Worm (Caenorhabditis elegans) whole organism, midembryonic: ENCODE measurements around the gene sca-1.

ENCODE experiments used
- T22C8.4 ChIP-seq: fragments of 200-800 bp; sonication (Bioruptor generic); IDR thresholded peaks from 2 replicates; pipeline ENCODE4 v1.3.6; 2022; ENCODE audit warnings: missing genetic modification characterization, missing compliant biosample characterization
- cog-1 ChIP-seq: sonication (generic microtip); optimal IDR thresholded peaks from 2 replicates; lab custom pipeline; 2016; ENCODE audit warnings: missing genetic modification characterization, missing compliant biosample characterization
- flt-1 ChIP-seq: fragments of 200-800 bp; sonication (Bioruptor generic); IDR thresholded peaks from 2 replicates; pipeline ENCODE4 v1.3.6; 2022; ENCODE audit warnings: missing genetic modification characterization, missing compliant biosample characterization
- klf-2 ChIP-seq: fragments of 200-800 bp; sonication (Bioruptor generic); conservative IDR thresholded peaks from 2 replicates; pipeline ENCODE4 v1.3.6; 2022; ENCODE audit warnings: missing genetic modification reagents, missing genetic modification characterization, missing compliant biosample characterization
- med-1 ChIP-seq: sonication (generic microtip); optimal IDR thresholded peaks from 2 replicates; lab custom pipeline; 2017; ENCODE audit warnings: missing genetic modification characterization, mild to moderate bottlenecking, missing compliant biosample characterization, antibody characterized with exemption, missing genetic modification reagents; ENCODE audit not compliant: insufficient read depth
- ref-1 ChIP-seq: fragments of 200-800 bp; sonication (Bioruptor generic); conservative IDR thresholded peaks from 2 replicates; pipeline ENCODE4 v1.3.6; 2022; ENCODE audit warnings: missing genetic modification reagents, missing genetic modification characterization, missing compliant biosample characterization
- tab-1 ChIP-seq: fragments of 200-800 bp; sonication (Bioruptor generic); IDR thresholded peaks from 2 replicates; pipeline ENCODE4 v1.3.6; 2022; ENCODE audit warnings: missing genetic modification characterization, missing compliant biosample characterization
- ztf-23 ChIP-seq: fragments of 200-800 bp; sonication (Bioruptor generic); IDR thresholded peaks from 2 replicates; pipeline ENCODE4 v1.3.6; 2022; ENCODE audit warnings: missing genetic modification reagents, missing genetic modification characterization, missing compliant biosample characterization
- ztf-29 ChIP-seq: fragments of 200-800 bp; sonication (Bioruptor generic); IDR thresholded peaks from 2 replicates; pipeline ENCODE4 v1.3.6; 2022; ENCODE audit warnings: missing genetic modification reagents, missing genetic modification characterization, missing compliant biosample characterization

Gene sca-1

DNA sequence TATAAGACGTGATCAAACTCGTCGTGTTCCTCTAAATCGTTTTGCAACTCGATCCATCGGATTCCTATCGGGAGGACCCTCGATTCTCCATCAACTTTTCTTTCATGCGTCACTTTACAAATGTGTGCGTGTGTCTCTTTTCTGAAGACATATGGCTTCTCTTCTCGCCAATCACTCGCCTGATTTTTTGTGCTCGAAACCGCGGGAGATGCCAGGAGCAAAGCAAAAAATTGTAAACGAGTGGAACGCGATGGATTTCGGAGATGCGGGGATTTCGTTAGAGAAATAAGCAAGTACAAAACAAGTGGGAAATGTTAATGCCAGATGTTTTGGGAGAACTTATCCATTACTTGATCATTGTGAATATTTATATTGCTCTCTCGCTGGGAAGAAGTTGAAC, 7.6 kb upstream of the sca-1 start:
- no peak for TF ChIP-seq cog-1
- TF ChIP-seq flt-1 (GFP tag; lab: Robert Waterston, UW), result no peak
- TF ChIP-seq tab-1, result no peak
- no peak for TF ChIP-seq klf-2 (GFP tag; lab: Robert Waterston, UW)
- TF ChIP-seq ref-1 (GFP tag; lab: Robert Waterston, UW), result no peak

DNA sequence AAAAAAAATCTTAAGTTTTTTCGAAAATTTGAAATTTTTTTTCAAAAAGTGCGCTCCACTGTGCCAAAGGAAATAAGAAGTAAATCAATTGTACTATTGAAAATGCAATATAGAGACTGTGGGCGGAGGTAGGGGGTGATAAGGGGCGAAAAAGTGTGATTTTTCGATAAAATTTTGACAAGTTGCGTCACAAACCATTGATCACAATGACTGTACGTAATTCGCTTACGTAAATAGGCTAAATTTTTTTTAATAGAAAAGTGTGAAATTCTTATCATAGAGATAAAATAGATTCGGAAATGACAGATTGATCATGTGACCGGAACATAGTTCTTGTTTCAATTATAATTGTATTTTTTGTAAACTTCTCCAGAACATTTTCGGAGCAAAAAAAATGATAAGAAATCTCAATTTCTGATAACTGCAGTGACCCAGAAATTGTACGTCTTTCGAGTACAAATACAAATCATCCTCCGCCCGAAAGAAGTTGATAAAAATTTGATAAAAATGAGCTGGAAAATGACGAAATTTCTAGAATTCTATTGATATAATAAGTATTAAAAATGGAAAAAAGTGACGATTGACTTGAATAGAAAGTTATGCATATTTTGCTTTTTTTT, 6.0 kb upstream of the sca-1 start:
- TF ChIP-seq ztf-23 (GFP tag; lab: Robert Waterston, UW) (no peak), cog-1 (no peak), ref-1 (GFP tag; lab: Robert Waterston, UW) (no peak), ztf-29 (GFP tag; lab: Robert Waterston, UW) (no peak), klf-2 (GFP tag; lab: Robert Waterston, UW) (no peak), T22C8.4 (GFP tag; lab: Robert Waterston, UW) (no peak), med-1 (no peak), flt-1 (GFP tag; lab: Robert Waterston, UW) (no peak), tab-1 (no peak)

DNA sequence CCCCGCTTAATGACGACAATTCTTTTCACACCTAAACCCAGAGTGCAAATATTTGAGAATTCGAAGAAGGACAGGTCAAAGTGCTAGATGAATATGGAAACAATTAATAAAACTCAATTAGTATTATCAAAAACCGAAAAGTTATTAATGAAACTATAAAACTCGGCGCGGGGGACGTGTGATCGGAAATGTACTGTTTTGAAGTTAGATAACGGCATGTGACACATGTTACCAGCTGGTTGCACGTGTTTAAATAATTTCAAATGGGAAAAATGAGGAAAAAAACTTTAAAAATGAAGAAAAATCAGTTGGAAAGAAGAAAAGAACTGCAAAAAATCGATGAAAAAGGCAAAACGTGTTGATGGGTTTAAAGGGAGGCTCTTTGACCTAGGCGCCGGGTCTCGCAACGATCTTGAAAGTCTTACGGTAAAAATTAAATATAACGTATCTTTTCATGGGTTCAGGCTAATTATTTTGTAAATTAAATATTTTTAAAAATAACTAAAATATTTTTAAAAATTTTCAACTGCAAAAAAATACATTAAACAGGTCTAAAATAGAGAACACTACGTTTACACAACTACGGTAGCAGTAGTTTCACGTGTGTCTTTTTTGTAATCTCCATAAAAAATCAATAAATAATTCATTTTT, 4.1 kb upstream of the sca-1 start:
- TF ChIP-seq ztf-23 (GFP tag; lab: Robert Waterston, UW) (no peak), tab-1 (no peak), flt-1 (GFP tag; lab: Robert Waterston, UW) (no peak), T22C8.4 (GFP tag; lab: Robert Waterston, UW) (no peak), klf-2 (GFP tag; lab: Robert Waterston, UW) (no peak)

DNA sequence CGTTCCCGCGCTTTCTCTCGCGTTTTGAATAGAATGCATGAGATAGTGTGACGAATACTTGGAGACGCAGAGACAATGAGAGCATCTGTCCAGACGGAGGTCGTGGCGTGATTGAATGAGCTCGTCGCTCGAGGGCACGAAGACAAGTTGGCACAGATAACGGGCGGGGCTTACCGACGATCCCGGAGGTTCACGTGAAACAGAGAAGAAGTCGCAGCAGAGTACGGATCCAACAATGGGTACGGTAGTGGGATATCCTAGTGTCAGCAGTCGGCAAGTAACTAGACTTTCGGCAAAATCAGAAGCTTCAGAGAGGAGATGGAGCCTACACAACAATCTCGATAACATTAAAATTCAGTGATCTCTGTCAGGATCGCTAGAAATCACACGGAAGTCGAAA, 3.1 kb upstream of the sca-1 start:
- no peak for TF ChIP-seq flt-1 (GFP tag; lab: Robert Waterston, UW)
- TF ChIP-seq klf-2 (GFP tag; lab: Robert Waterston, UW), result no peak
- TF ChIP-seq cog-1, result no peak
- no peak for TF ChIP-seq ztf-29 (GFP tag; lab: Robert Waterston, UW)
- TF ChIP-seq ztf-23 (GFP tag; lab: Robert Waterston, UW), result no peak
- no peak for TF ChIP-seq ref-1 (GFP tag; lab: Robert Waterston, UW)
- no peak for TF ChIP-seq tab-1
- TF ChIP-seq med-1, result no peak
- TF ChIP-seq T22C8.4 (GFP tag; lab: Robert Waterston, UW), result no peak

DNA sequence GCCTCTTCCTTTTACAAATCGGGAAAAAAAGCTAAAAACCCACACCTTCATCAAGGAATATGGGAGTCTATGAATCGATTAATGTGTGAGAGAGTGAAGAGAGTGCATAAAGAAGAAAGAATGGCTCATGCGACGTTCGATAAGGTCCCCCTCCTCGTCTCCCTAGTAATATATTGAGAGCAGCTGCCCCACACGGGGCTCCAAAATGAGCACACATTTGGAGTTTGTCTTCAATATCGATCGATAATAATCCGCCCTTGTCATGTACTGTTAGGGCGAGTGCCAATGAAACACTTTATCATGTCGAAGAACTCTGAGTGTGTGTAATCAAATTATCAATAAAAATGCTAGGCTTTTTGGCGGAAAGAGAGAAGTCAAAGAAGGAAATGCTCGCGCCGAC, 2.6 kb upstream of the sca-1 start:
- TF ChIP-seq T22C8.4 (GFP tag; lab: Robert Waterston, UW), result peak; percentile 47; the same call in 1 of the 2 replicates
- TF ChIP-seq ref-1 (GFP tag; lab: Robert Waterston, UW), result no peak

DNA sequence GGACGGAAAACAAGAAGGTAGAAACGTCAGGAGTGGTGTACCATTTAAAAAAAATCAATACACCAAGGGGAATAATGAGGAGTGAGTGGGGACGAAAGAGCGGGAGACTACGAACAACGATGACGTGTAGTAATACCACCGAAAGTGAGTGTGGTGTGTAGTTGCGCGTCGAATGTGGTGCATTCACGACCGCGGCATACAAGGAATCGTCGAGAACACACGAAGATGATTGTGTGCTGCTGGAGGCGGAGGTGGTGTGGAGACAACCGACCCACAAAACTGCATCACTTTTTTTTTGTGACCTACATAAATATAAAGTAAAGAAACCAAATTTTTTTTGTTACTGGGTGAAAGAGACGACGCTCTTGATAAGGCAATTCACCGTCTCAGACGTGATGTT, 1.7 kb upstream of the sca-1 start:
- TF ChIP-seq cog-1 (no peak), tab-1 (no peak), flt-1 (GFP tag; lab: Robert Waterston, UW) (peak; percentile 58; the same call in 1 of the 2 replicates), klf-2 (GFP tag; lab: Robert Waterston, UW) (no peak), ref-1 (GFP tag; lab: Robert Waterston, UW) (no peak), T22C8.4 (GFP tag; lab: Robert Waterston, UW) (peak; percentile 48; the same call in 1 of the 2 replicates), ztf-29 (GFP tag; lab: Robert Waterston, UW) (no peak), ztf-23 (GFP tag; lab: Robert Waterston, UW) (peak; percentile 66; the same call in 1 of the 2 replicates)

DNA sequence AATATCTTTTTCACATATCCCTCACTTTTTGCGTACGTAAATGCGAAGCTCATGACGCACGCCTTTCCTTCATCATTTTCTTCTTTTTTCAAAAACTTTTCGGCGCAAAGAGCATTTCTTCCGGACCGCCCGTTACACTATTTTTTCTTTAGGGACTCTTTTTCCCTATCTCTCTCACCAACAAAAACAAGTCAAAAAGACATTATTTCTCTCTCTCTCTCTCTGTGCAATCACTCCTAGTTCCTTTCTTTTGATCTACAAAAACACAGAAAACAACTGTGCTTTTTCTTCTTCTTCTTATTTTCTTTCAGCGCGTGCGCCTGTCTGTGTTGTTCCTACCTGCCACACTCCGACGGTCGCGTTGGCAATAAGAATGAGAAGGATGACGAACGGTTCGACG, 605 bp downstream of the sca-1 start:
- no peak for TF ChIP-seq med-1
- TF ChIP-seq flt-1 (GFP tag; lab: Robert Waterston, UW), result no peak
- no peak for TF ChIP-seq cog-1
- no peak for TF ChIP-seq tab-1
- no peak for TF ChIP-seq ref-1 (GFP tag; lab: Robert Waterston, UW)
- no peak for TF ChIP-seq ztf-29 (GFP tag; lab: Robert Waterston, UW)
- TF ChIP-seq klf-2 (GFP tag; lab: Robert Waterston, UW), result no peak
- TF ChIP-seq ztf-23 (GFP tag; lab: Robert Waterston, UW), result no peak
- TF ChIP-seq T22C8.4 (GFP tag; lab: Robert Waterston, UW), result no peak

DNA sequence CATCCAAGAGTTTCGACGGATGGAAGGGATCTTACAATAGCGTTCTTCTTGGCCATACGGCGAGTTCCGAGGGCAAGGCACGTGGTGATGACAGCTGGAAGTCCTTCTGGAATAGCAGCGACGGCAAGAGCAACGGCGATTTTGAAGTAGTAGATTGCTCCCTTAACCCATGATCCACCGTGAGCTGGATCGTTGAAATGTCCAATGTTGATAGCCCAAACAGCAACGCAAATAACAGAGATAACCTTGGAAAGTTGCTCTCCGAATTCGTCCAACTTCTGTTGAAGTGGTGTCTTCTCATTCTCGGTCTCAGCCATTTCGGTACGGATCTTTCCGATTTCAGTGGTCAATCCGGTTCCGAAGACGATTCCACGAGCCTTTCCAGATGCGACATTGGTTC, 1.5 kb downstream of the sca-1 start:
- TF ChIP-seq cog-1 (no peak), tab-1 (no peak), ztf-23 (GFP tag; lab: Robert Waterston, UW) (no peak), T22C8.4 (GFP tag; lab: Robert Waterston, UW) (no peak), ztf-29 (GFP tag; lab: Robert Waterston, UW) (no peak), klf-2 (GFP tag; lab: Robert Waterston, UW) (no peak), ref-1 (GFP tag; lab: Robert Waterston, UW) (no peak), flt-1 (GFP tag; lab: Robert Waterston, UW) (no peak), med-1 (no peak)

DNA sequence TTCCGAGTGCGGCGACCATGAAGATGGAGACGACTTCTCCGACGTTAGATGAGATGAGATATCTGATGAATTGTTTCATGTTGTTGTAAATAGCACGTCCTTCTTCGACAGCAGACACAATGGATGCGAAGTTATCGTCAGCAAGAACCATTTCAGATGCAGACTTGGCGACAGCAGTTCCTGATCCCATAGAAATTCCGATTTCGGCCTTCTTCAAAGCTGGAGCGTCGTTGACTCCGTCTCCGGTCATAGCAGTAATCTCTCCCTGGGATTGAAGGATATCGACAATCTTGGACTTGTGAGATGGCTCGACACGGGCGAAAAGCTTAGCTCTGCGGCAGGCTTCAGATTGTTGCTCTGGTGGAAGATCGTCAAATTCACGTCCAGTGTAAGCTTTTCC, 2.8 kb downstream of the sca-1 start:
- no peak for TF ChIP-seq tab-1
- TF ChIP-seq ref-1 (GFP tag; lab: Robert Waterston, UW), result no peak
- TF ChIP-seq klf-2 (GFP tag; lab: Robert Waterston, UW), result no peak
- TF ChIP-seq T22C8.4 (GFP tag; lab: Robert Waterston, UW), result no peak
- no peak for TF ChIP-seq cog-1
- no peak for TF ChIP-seq ztf-29 (GFP tag; lab: Robert Waterston, UW)
- TF ChIP-seq ztf-23 (GFP tag; lab: Robert Waterston, UW), result no peak
- no peak for TF ChIP-seq med-1
- TF ChIP-seq flt-1 (GFP tag; lab: Robert Waterston, UW), result no peak

DNA sequence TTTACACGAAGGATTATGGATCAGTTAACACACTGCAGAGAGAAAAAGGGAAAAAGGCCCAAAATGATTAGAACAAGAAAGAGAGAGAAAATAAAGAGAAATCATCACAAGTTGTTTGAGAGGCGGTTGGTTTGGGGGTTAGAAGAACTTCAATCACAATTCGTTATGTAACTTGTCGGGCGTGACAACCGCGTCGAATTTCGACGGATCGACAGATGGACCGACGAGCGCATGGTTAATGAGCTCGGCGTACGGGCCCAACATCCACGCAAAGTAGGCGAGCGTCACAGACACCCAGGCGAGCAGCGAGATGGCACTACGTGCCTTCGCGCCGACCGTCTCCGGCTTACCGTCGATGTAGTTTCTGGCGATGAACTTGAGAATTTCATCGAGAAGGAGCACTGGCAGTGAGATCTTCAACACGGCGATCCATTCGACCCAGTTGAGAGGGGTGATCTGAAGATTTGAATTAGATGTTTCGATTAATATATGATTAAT, 3.8 kb downstream of the sca-1 start:
- TF ChIP-seq ref-1 (GFP tag; lab: Robert Waterston, UW) (no peak), tab-1 (no peak), med-1 (no peak), cog-1 (no peak), T22C8.4 (GFP tag; lab: Robert Waterston, UW) (no peak), ztf-29 (GFP tag; lab: Robert Waterston, UW) (no peak), flt-1 (GFP tag; lab: Robert Waterston, UW) (no peak), ztf-23 (GFP tag; lab: Robert Waterston, UW) (no peak), klf-2 (GFP tag; lab: Robert Waterston, UW) (no peak)
